Fruit fly (Drosophila melanogaster) whole organism, embryonic: Measurements from ENCODE around the gene CG7120.

Experiments
- Abd-B ChIP-seq: fragments of 200-800 bp; sonication (Bioruptor generic); optimal IDR thresholded peaks from 2 replicates; lab custom pipeline; 2018; ENCODE audit warnings: missing biosample characterization, mild to moderate bottlenecking, missing genetic modification characterization, moderate library complexity
- B-H2 ChIP-seq: fragments of 200-800 bp; sonication (Bioruptor generic); optimal IDR thresholded peaks from 2 replicates; lab custom pipeline; 2018; ENCODE audit warnings: missing biosample characterization, mild to moderate bottlenecking, missing genetic modification characterization
- CG10274 ChIP-seq: fragments of 200-800 bp; sonication (Bioruptor generic); optimal IDR thresholded peaks from 3 replicates; lab custom pipeline; 2017; ENCODE audit warnings: missing biosample characterization, mild to moderate bottlenecking, missing genetic modification characterization
- CG10462 ChIP-seq: fragments of 200-800 bp; sonication (Bioruptor generic); optimal IDR thresholded peaks from 2 replicates; lab custom pipeline; 2016; ENCODE audit warnings: missing biosample characterization, missing genetic modification characterization
- CG11696 ChIP-seq: fragments of 200-800 bp; sonication (Bioruptor generic); IDR thresholded peaks from 2 replicates; pipeline ENCODE4 v1.3.6; 2022; ENCODE audit warnings: missing biosample characterization, missing genetic modification characterization
- CG12104 ChIP-seq: fragments of 200-800 bp; sonication (Bioruptor generic); optimal IDR thresholded peaks from 3 replicates; lab custom pipeline; 2016; ENCODE audit warnings: missing biosample characterization, missing genetic modification characterization
- CG12299 ChIP-seq: fragments of 200-800 bp; sonication (Bioruptor generic); optimal IDR thresholded peaks from 2 replicates; lab custom pipeline; 2018; ENCODE audit warnings: missing biosample characterization, mild to moderate bottlenecking, missing genetic modification characterization
- CG13624 ChIP-seq: fragments of 200-800 bp; sonication (Bioruptor generic); optimal IDR thresholded peaks from 2 replicates; lab custom pipeline; 2016; ENCODE audit warnings: missing biosample characterization, missing genetic modification characterization
- CG1602 ChIP-seq: fragments of 200-800 bp; sonication (Bioruptor generic); optimal IDR thresholded peaks from 3 replicates; lab custom pipeline; 2016; ENCODE audit warnings: missing biosample characterization, missing genetic modification characterization
- CG1647 ChIP-seq: fragments of 200-800 bp; sonication (Bioruptor generic); optimal IDR thresholded peaks from 3 replicates; lab custom pipeline; 2016; ENCODE audit warnings: missing biosample characterization, missing genetic modification characterization
- CG17912 ChIP-seq: fragments of 200-800 bp; sonication (Bioruptor generic); optimal IDR thresholded peaks from 2 replicates; lab custom pipeline; 2018; ENCODE audit warnings: missing biosample characterization, mild to moderate bottlenecking, missing genetic modification characterization
- CG2129 ChIP-seq: fragments of 200-800 bp; sonication (Bioruptor generic); IDR thresholded peaks from 2 replicates; pipeline ENCODE4 v1.3.6; 2022; ENCODE audit warnings: missing biosample characterization, missing genetic modification characterization; ENCODE audit not compliant: partially characterized antibody
- CG31365 ChIP-seq: fragments of 200-800 bp; sonication (Bioruptor generic); optimal IDR thresholded peaks from 2 replicates; lab custom pipeline; 2018; ENCODE audit warnings: missing biosample characterization, mild to moderate bottlenecking, missing genetic modification characterization
- CG4424 ChIP-seq: fragments of 200-800 bp; sonication (Bioruptor generic); optimal IDR thresholded peaks from 3 replicates; lab custom pipeline; 2016; ENCODE audit warnings: missing biosample characterization, missing genetic modification characterization
- CG6683 ChIP-seq: fragments of 200-800 bp; sonication (Bioruptor generic); optimal IDR thresholded peaks from 2 replicates; lab custom pipeline; 2017; ENCODE audit warnings: missing biosample characterization, mild to moderate bottlenecking, missing genetic modification characterization, missing genetic modification reagents
- CG7987 ChIP-seq: fragments of 200-800 bp; sonication (Bioruptor generic); optimal IDR thresholded peaks from 2 replicates; lab custom pipeline; 2018; ENCODE audit warnings: missing biosample characterization, mild to moderate bottlenecking, missing genetic modification characterization, moderate library complexity
- CG8944 ChIP-seq: fragments of 200-800 bp; sonication (Bioruptor generic); optimal IDR thresholded peaks from 3 replicates; lab custom pipeline; 2016; ENCODE audit warnings: missing biosample characterization, missing genetic modification characterization
- Camta ChIP-seq: fragments of 200-800 bp; sonication (Bioruptor generic); optimal IDR thresholded peaks from 2 replicates; lab custom pipeline; 2016; ENCODE audit warnings: missing biosample characterization, missing genetic modification characterization
- D19A ChIP-seq: fragments of 200-800 bp; optimal IDR thresholded peaks from 3 replicates; lab custom pipeline; 2019; ENCODE audit warnings: missing biosample characterization, mild to moderate bottlenecking, missing genetic modification characterization, moderate library complexity
- Eip74EF ChIP-seq, 2 experiments: fragments of 200-800 bp in 1 of 2; fragments of >200 bp in 1 of 2; sonication (Bioruptor generic) in 1 of 2; optimal IDR thresholded peaks; 2 replicates each; lab custom pipeline; 2017 to 2019; ENCODE audit warnings: missing biosample characterization in 2 of 2, missing genetic modification characterization in 2 of 2, mild to moderate bottlenecking in 1 of 2, moderate library complexity in 1 of 2
- Fer1 ChIP-seq: fragments of 200-800 bp; sonication (Bioruptor generic); optimal IDR thresholded peaks from 2 replicates; lab custom pipeline; 2017; ENCODE audit warnings: missing biosample characterization, mild to moderate bottlenecking, missing genetic modification characterization
- Fer3 ChIP-seq: fragments of 200-800 bp; sonication (Bioruptor generic); optimal IDR thresholded peaks from 2 replicates; lab custom pipeline; 2018; ENCODE audit warnings: missing biosample characterization, mild to moderate bottlenecking, missing genetic modification characterization, moderate library complexity
- HLH3B ChIP-seq: fragments of 200-800 bp; sonication (Bioruptor generic); IDR thresholded peaks from 2 replicates; pipeline ENCODE4 v1.3.6; 2022; ENCODE audit warnings: missing biosample characterization, missing genetic modification characterization
- Stat92E ChIP-seq, 3 experiments: fragments of >200 bp in 2 of 3; fragments of 200-800 bp in 1 of 3; sonication (Bioruptor generic) in 1 of 3; optimal IDR thresholded peaks; 2 replicates each; lab custom pipeline; 2017 to 2019; ENCODE audit warnings: missing biosample characterization in 3 of 3, missing genetic modification characterization in 3 of 3, mild to moderate bottlenecking in 1 of 3, moderate library complexity in 1 of 3
- ac ChIP-seq: fragments of 200-800 bp; sonication (Bioruptor generic); optimal IDR thresholded peaks from 3 replicates; lab custom pipeline; 2017; ENCODE audit warnings: missing biosample characterization, mild to moderate bottlenecking, missing genetic modification characterization
- bcd ChIP-seq: fragments of 200-800 bp; sonication (Bioruptor generic); optimal IDR thresholded peaks from 2 replicates; lab custom pipeline; 2017; ENCODE audit warnings: missing biosample characterization, mild to moderate bottlenecking, missing genetic modification characterization
- ci ChIP-seq: fragments of 200-800 bp; sonication (Bioruptor generic); IDR thresholded peaks from 3 replicates; pipeline ENCODE4 v1.3.6; 2022; ENCODE audit warnings: missing biosample characterization, missing genetic modification characterization
- cwo ChIP-seq: fragments of 200-800 bp; sonication (Bioruptor generic); optimal IDR thresholded peaks from 3 replicates; lab custom pipeline; 2017; ENCODE audit warnings: missing biosample characterization, missing genetic modification characterization, mild to moderate bottlenecking, moderate library complexity, missing genetic modification reagents
- dmrt11E ChIP-seq: fragments of 200-800 bp; sonication (Bioruptor generic); optimal IDR thresholded peaks from 3 replicates; lab custom pipeline; 2018; ENCODE audit warnings: missing biosample characterization, mild to moderate bottlenecking, missing genetic modification characterization, moderate library complexity
- eyg ChIP-seq: fragments of 200-800 bp; sonication (Bioruptor generic); optimal IDR thresholded peaks from 3 replicates; lab custom pipeline; 2016; ENCODE audit warnings: missing biosample characterization, missing genetic modification characterization
- fd3F ChIP-seq: fragments of 200-800 bp; sonication (Bioruptor generic); optimal IDR thresholded peaks from 2 replicates; lab custom pipeline; 2018; ENCODE audit warnings: missing biosample characterization, mild to moderate bottlenecking, missing genetic modification characterization, moderate library complexity
- fru ChIP-seq: fragments of >200 bp; optimal IDR thresholded peaks from 2 replicates; lab custom pipeline; 2017
- gem ChIP-seq: fragments of 200-800 bp; sonication (Bioruptor generic); optimal IDR thresholded peaks from 2 replicates; lab custom pipeline; 2019; ENCODE audit warnings: missing biosample characterization, mild to moderate bottlenecking, missing genetic modification characterization, moderate library complexity
- gsb-n ChIP-seq: fragments of 200-800 bp; sonication (Bioruptor generic); optimal IDR thresholded peaks from 3 replicates; lab custom pipeline; 2018; ENCODE audit warnings: missing biosample characterization, mild to moderate bottlenecking, missing genetic modification characterization
- hkb ChIP-seq, 2 experiments: fragments of 200-800 bp in 1 of 2; fragments of >200 bp in 1 of 2; sonication (Bioruptor generic) in 1 of 2; IDR thresholded peaks in 1 of 2; optimal IDR thresholded peaks in 1 of 2; 2 replicates each; pipeline versions ENCODE4 v1.3.6 to Lab custom; 2017 to 2022; ENCODE audit warnings: missing biosample characterization in 1 of 2, missing genetic modification characterization in 1 of 2
- ind ChIP-seq: fragments of 200-800 bp; sonication (Bioruptor generic); optimal IDR thresholded peaks from 3 replicates; lab custom pipeline; 2016; ENCODE audit warnings: missing biosample characterization, missing genetic modification characterization
- ken ChIP-seq: fragments of 200-800 bp; sonication (Bioruptor generic); IDR thresholded peaks from 3 replicates; pipeline ENCODE4 v1.3.6; 2022; ENCODE audit warnings: missing biosample characterization, missing genetic modification characterization
- lilli ChIP-seq: fragments of 200-800 bp; sonication (Bioruptor generic); optimal IDR thresholded peaks from 3 replicates; lab custom pipeline; 2016; ENCODE audit warnings: missing biosample characterization, missing genetic modification characterization
- maf-S ChIP-seq: fragments of 200-800 bp; sonication (Bioruptor generic); optimal IDR thresholded peaks from 2 replicates; lab custom pipeline; 2016; ENCODE audit warnings: missing biosample characterization, missing genetic modification characterization
- odd ChIP-seq: fragments of 200-800 bp; sonication (Bioruptor generic); optimal IDR thresholded peaks from 2 replicates; lab custom pipeline; 2017; ENCODE audit warnings: missing biosample characterization, mild to moderate bottlenecking, missing genetic modification characterization
- onecut ChIP-seq: fragments of 200-800 bp; sonication (Bioruptor generic); IDR thresholded peaks from 2 replicates; pipeline ENCODE4 v1.3.6; 2022; ENCODE audit warnings: missing biosample characterization, missing genetic modification characterization
- otp ChIP-seq: fragments of 200-800 bp; sonication (Bioruptor generic); IDR thresholded peaks from 3 replicates; pipeline ENCODE4, ENCODE4 v1.3.6; 2022; ENCODE audit warnings: missing biosample characterization, missing genetic modification characterization
- pho ChIP-seq: fragments of 200-800 bp; sonication (Bioruptor generic); optimal IDR thresholded peaks from 2 replicates; lab custom pipeline; 2016; ENCODE audit warnings: missing biosample characterization, missing genetic modification characterization
- sd ChIP-seq: fragments of 200-800 bp; sonication (Bioruptor generic); optimal IDR thresholded peaks from 3 replicates; lab custom pipeline; 2018; ENCODE audit warnings: missing biosample characterization, mild to moderate bottlenecking, missing genetic modification characterization, moderate library complexity
- ssp ChIP-seq: fragments of 200-800 bp; sonication (Bioruptor generic); IDR thresholded peaks from 2 replicates; pipeline ENCODE4 v1.3.6; 2022; ENCODE audit warnings: missing biosample characterization, missing genetic modification characterization
- trem ChIP-seq: fragments of 200-800 bp; optimal IDR thresholded peaks from 3 replicates; lab custom pipeline; 2019; ENCODE audit warnings: missing biosample characterization, mild to moderate bottlenecking, missing genetic modification characterization, moderate library complexity
- z ChIP-seq: fragments of 200-800 bp; sonication (Bioruptor generic); IDR thresholded peaks from 3 replicates; pipeline ENCODE4 v1.3.6; 2022; ENCODE audit warnings: missing biosample characterization, missing genetic modification characterization
- zen2 ChIP-seq: fragments of 200-800 bp; sonication (Bioruptor generic); IDR thresholded peaks from 3 replicates; pipeline ENCODE4 v1.3.6; 2022; ENCODE audit warnings: missing biosample characterization, missing genetic modification characterization; ENCODE audit not compliant: partially characterized antibody

Gene CG7120

dm6 chr3L:8449800-8450690 lies 54.2 kb downstream of the CG7120 start, which contains the start of gene Gug (continued):
- TF ChIP-seq ken (GFP tag; lab: Robert Waterston, UW), result peak; percentile 57; the same call in 1 of the 3 replicates
- no peak for TF ChIP-seq CG11696 (GFP tag; lab: Robert Waterston, UW)
- peak; percentile 79 for TF ChIP-seq Abd-B (GFP tag; lab: Kevin White, UChicago)
- no peak for TF ChIP-seq CG12104 (GFP tag; lab: Kevin White, UChicago)
- no peak for TF ChIP-seq z (GFP tag; lab: Robert Waterston, UW)
- TF ChIP-seq onecut (GFP tag; lab: Robert Waterston, UW), result no peak
- peak; percentile 59 for TF ChIP-seq CG7987 (GFP tag; lab: Kevin White, UChicago)
- peak; percentile 62 for TF ChIP-seq Fer1 (GFP tag; lab: Kevin White, UChicago)
- no peak for TF ChIP-seq ind
- TF ChIP-seq B-H2 (GFP tag; lab: Kevin White, UChicago), result no peak
- TF ChIP-seq maf-S, result no peak
- peak; percentile 45 for TF ChIP-seq D19A (tag; lab: Kevin White, UChicago)
- peak; percentile 22 for TF ChIP-seq hkb (optimal IDR thresholded peaks at IDR 0.05; lab: Kevin White, UChicago)
- no peak for TF ChIP-seq hkb (GFP tag; IDR thresholded peaks at IDR 0.05; lab: Robert Waterston, UW)
- TF ChIP-seq CG1647 (GFP tag; lab: Kevin White, UChicago), result peak; percentile 38
- TF ChIP-seq bcd (GFP tag; lab: Kevin White, UChicago), result no peak
- TF ChIP-seq CG6683 (GFP tag; lab: Kevin White, UChicago), result no peak
- TF ChIP-seq CG31365 (tag; lab: Kevin White, UChicago), result no peak
- no peak for TF ChIP-seq CG1602 (GFP tag; lab: Kevin White, UChicago)
- no peak for TF ChIP-seq cwo (GFP tag; lab: Kevin White, UChicago)
- no peak for TF ChIP-seq gem (tag; lab: Kevin White, UChicago)
- no peak for TF ChIP-seq gsb-n (tag; lab: Kevin White, UChicago)
- TF ChIP-seq dmrt11E (tag; lab: Kevin White, UChicago), result no peak
- TF ChIP-seq CG8944 (GFP tag; lab: Kevin White, UChicago), result no peak
- no peak for TF ChIP-seq lilli (GFP tag; lab: Kevin White, UChicago)
- peak in 1 of 3 experiments; percentile 53 for TF ChIP-seq Stat92E (GFP tag; optimal IDR thresholded peaks at IDR 0.05; lab: Kevin White, UChicago)
- TF ChIP-seq CG17912 (GFP tag; lab: Kevin White, UChicago), result no peak
- TF ChIP-seq HLH3B (GFP tag; lab: Robert Waterston, UW), result 0 out of 2 replicates have a peak, but pooled peaks have one; percentile 4
- TF ChIP-seq CG10462 (GFP tag; lab: Kevin White, UChicago), result no peak
- TF ChIP-seq Eip74EF (GFP tag; optimal IDR thresholded peaks at IDR 0.05; lab: Kevin White, UChicago), result no peak
- TF ChIP-seq pho (GFP tag; lab: Kevin White, UChicago), result no peak
- TF ChIP-seq Fer3 (tag; lab: Kevin White, UChicago), result no peak
- peak; percentile 31 for TF ChIP-seq sd (tag; lab: Kevin White, UChicago)
- TF ChIP-seq ci (GFP tag; lab: Robert Waterston, UW), result peak; percentile 16; the same call in 1 of the 3 replicates
- TF ChIP-seq ssp, result peak; percentile 20; the same call in 1 of the 2 replicates
- TF ChIP-seq odd (GFP tag; lab: Kevin White, UChicago), result no peak
- no peak for TF ChIP-seq fru (lab: Kevin White, UChicago)
- no peak for TF ChIP-seq CG10274 (GFP tag; lab: Kevin White, UChicago)
- no peak for TF ChIP-seq zen2
- TF ChIP-seq eyg (GFP tag; lab: Kevin White, UChicago), result no peak
- peak; percentile 10 for TF ChIP-seq CG13624 (GFP tag; lab: Kevin White, UChicago)
- TF ChIP-seq otp (GFP tag; lab: Robert Waterston, UW), result no peak
- TF ChIP-seq trem (tag; lab: Kevin White, UChicago), result peak; percentile 0
- no peak for TF ChIP-seq ac (GFP tag; lab: Kevin White, UChicago)
- TF ChIP-seq CG4424 (GFP tag; lab: Kevin White, UChicago), result no peak
- peak; percentile 51 for TF ChIP-seq CG12299 (tag; lab: Kevin White, UChicago)
- no peak for TF ChIP-seq fd3F
- TF ChIP-seq Camta (GFP tag; lab: Kevin White, UChicago), result no peak
- no peak for TF ChIP-seq CG2129 (GFP tag; lab: Robert Waterston, UW)
